Worm (Caenorhabditis elegans): ENCODE results near the gene K08D8.12.

Gene K08D8.12

DNA sequence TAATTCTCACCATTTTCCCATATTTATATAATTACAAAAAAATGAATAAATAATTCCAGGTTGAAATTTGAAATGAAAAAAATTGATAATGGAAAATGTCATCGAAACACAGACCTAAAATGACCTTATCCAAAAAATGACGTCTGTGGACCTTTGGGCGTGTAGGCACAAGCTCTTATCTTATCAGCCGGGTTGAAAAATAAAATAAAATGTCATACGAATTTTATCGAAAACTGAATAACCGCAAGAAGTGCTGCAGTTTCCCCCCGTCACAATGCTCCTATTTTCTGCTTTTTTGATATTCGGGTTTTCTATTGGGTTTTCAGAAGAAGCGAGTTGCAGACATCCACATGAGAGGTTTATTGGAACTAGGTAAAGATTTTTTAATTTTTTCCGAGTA, 27.4 kb upstream of the K08D8.12 start, which contains the start of gene clec-186:
Gene clec-186 (plus strand): TSS at position 226 of the 400 bp plus-strand sequence.
- peak; percentile 95 for TF ChIP-seq dmd-6 (GFP tag; IDR thresholded peaks at IDR 0.05)
- TF ChIP-seq Y105C5A.15 (GFP tag; IDR thresholded peaks at IDR 0.05): no peak
- no peak for TF ChIP-seq ceh-82 (tag; optimal IDR thresholded peaks at IDR 0.05)
- TF ChIP-seq dmd-9 (GFP tag; IDR thresholded peaks at IDR 0.05): no peak
- TF ChIP-seq skn-1 (tag; optimal IDR thresholded peaks at IDR 0.05): no peak
- peak; percentile 67; the same call in 1 of the 2 replicates for TF ChIP-seq php-3 (GFP tag; IDR thresholded peaks at IDR 0.05)
- TF ChIP-seq nhr-41 (GFP tag; IDR thresholded peaks at IDR 0.05): peak; percentile 80; the same call in 1 of the 2 replicates
- TF ChIP-seq nhr-48 (tag; optimal IDR thresholded peaks at IDR 0.05): peak; percentile 49
- no peak for TF ChIP-seq unc-130 (GFP tag; optimal IDR thresholded peaks at IDR 0.05)
- no peak for TF ChIP-seq hif-1 (tag; optimal IDR thresholded peaks at IDR 0.05)
- TF ChIP-seq hlh-11 (tag; optimal IDR thresholded peaks at IDR 0.05): peak; percentile 72
- TF ChIP-seq aha-1 (tag): no peak
- peak; percentile 84 for TF ChIP-seq pqm-1 (tag; optimal IDR thresholded peaks at IDR 0.05)
- TF ChIP-seq lin-13 (GFP tag; optimal IDR thresholded peaks at IDR 0.05): no peak
- peak; percentile 60 for TF ChIP-seq dve-1 (tag; optimal IDR thresholded peaks at IDR 0.05; ENCODE audit: insufficient read depth)
- TF ChIP-seq tra-1 (GFP tag; IDR thresholded peaks at IDR 0.05): peak; percentile 36; the same call in 1 of the 2 replicates
- TF ChIP-seq ZK546.5 (tag; optimal IDR thresholded peaks at IDR 0.05): no peak
- peak in 1 of 2 experiments; percentile 85 for TF ChIP-seq unc-62 (GFP tag; optimal IDR thresholded peaks at IDR 0.05 in 1 of 2)
- no peak for TF ChIP-seq unc-62 (tag; optimal IDR thresholded peaks at IDR 0.05)
- peak; percentile 77 for TF ChIP-seq nhr-28 (tag; optimal IDR thresholded peaks at IDR 0.05)
- no peak for TF ChIP-seq F26F4.8 (GFP tag; conservative IDR thresholded peaks at IDR 0.05)
- TF ChIP-seq nhr-111 (GFP tag; optimal IDR thresholded peaks at IDR 0.05): no peak
- no peak for TF ChIP-seq daf-16 (GFP tag; optimal IDR thresholded peaks at IDR 0.05)
- TF ChIP-seq daf-16 (tag; optimal IDR thresholded peaks at IDR 0.05): no peak
- TF ChIP-seq nhr-77 (tag; optimal IDR thresholded peaks at IDR 0.05): peak; percentile 38
- peak; percentile 29 for TF ChIP-seq nhr-6 (tag; optimal IDR thresholded peaks at IDR 0.05)
- TF ChIP-seq hlh-30 (tag; optimal IDR thresholded peaks at IDR 0.05; ENCODE audit: insufficient read depth): peak; percentile 15

DNA sequence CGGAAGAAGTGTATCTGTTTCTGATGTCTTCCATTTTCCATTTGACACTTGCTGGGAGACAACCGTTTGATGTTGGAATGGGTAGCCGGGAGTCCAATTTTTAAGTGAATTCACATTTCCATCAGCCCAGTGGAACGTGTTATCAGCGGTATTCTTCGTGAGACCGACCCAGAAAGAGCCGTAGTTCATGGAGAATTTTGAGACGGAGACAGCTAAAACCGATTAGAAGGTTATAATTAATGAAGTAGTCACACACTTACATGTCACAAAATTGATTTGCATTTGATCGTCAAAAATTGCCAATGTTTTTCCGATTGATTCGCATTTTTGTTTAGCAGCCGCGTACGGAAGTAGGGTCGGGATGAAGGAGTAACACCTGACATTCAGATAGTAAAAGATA, 23.9 kb upstream of the K08D8.12 start:
- peak; percentile 11 for TF ChIP-seq nhr-28 (tag; optimal IDR thresholded peaks at IDR 0.05)
- no peak for TF ChIP-seq aha-1 (tag)
- peak; percentile 4 for TF ChIP-seq nhr-48 (tag; optimal IDR thresholded peaks at IDR 0.05)
- TF ChIP-seq hlh-11 (tag; optimal IDR thresholded peaks at IDR 0.05): peak; percentile 44
- peak; percentile 73 for TF ChIP-seq pqm-1 (tag; optimal IDR thresholded peaks at IDR 0.05)
- TF ChIP-seq dmd-6 (GFP tag; IDR thresholded peaks at IDR 0.05): peak; percentile 71; the same call in 1 of the 2 replicates
- no peak for TF ChIP-seq mdt-29 (GFP tag; IDR thresholded peaks at IDR 0.05)

- TF ChIP-seq pha-4 (GFP tag; IDR thresholded peaks at IDR 0.05) (no peak), pha-4 (tag; optimal IDR thresholded peaks at IDR 0.05) (no peak), mdl-1 (tag; optimal IDR thresholded peaks at IDR 0.05) (no peak)
Observed at ce11 chrIV:12869812-12870211, 23.5 kb upstream of the K08D8.12 start.

DNA sequence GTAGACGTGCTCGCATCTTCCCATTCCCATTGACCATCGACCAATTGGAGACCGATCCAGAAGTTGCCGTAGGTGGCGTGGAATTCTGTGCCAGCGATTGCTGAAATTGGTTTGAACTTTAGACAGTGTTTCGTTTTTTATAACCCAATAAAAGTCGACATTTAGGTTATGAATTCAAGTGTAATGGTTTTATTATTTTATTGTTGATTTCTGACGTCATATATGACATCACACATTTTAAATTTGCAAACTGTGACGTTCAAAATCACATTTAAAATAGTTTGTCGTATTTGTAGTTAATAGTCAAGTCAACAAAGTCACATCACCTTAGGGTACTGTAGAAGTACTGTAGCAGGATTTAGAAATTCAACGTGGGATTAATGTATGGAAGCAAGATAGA, 23.0 kb upstream of the K08D8.12 start:
- peak; percentile 70 for TF ChIP-seq php-3 (GFP tag; IDR thresholded peaks at IDR 0.05)
- peak; percentile 8 for TF ChIP-seq nhr-28 (tag; optimal IDR thresholded peaks at IDR 0.05)
- TF ChIP-seq lir-3 (tag; optimal IDR thresholded peaks at IDR 0.05): no peak
- peak; percentile 21; the same call in 1 of the 2 replicates for TF ChIP-seq dmd-6 (GFP tag; IDR thresholded peaks at IDR 0.05)

ce11 chrIV:12871445-12871947, 21.8 kb upstream of the K08D8.12 start, which contains the start of gene clec-187:
TSS of gene clec-187 (minus strand) at chrIV:12871495.
- no peak for TF ChIP-seq zip-2 (tag; optimal IDR thresholded peaks at IDR 0.05)
- no peak for TF ChIP-seq nhr-237 (tag; optimal IDR thresholded peaks at IDR 0.05)
- no peak for TF ChIP-seq daf-19 (GFP tag; conservative IDR thresholded peaks at IDR 0.05)
- no peak for TF ChIP-seq daf-16 (GFP tag; optimal IDR thresholded peaks at IDR 0.05)
- TF ChIP-seq daf-16 (tag; optimal IDR thresholded peaks at IDR 0.05): peak; percentile 46
- TF ChIP-seq ama-1 (optimal IDR thresholded peaks at IDR 0.05): no peak
- no peak for TF ChIP-seq arid-1 (GFP tag; conservative IDR thresholded peaks at IDR 0.05)
- no peak for TF ChIP-seq spr-1 (tag; optimal IDR thresholded peaks at IDR 0.05)
- no peak for TF ChIP-seq R02D3.7 (tag; optimal IDR thresholded peaks at IDR 0.05)
- peak; percentile 5 for TF ChIP-seq dve-1 (tag; optimal IDR thresholded peaks at IDR 0.05; ENCODE audit: insufficient read depth)
- TF ChIP-seq aha-1 (tag): peak; percentile 58
